Fruit fly (Drosophila melanogaster) whole organism, embryonic: ENCODE results near the gene Atx-1.
A peak's percentile ranks its signal among the peaks of the same experiment; 100 is the strongest.

Experiments used
- BEAF-32 ChIP-seq: fragments of 200-800 bp; sonication (Bioruptor generic); optimal IDR thresholded peaks from 3 replicates; lab custom pipeline; 2017; ENCODE audit warnings: missing biosample characterization, missing genetic modification characterization, mild to moderate bottlenecking, moderate library complexity, missing genetic modification reagents
- Bdp1 ChIP-seq: fragments of 200-800 bp; sonication (Bioruptor generic); optimal IDR thresholded peaks from 3 replicates; lab custom pipeline; 2016; ENCODE audit warnings: missing biosample characterization, missing genetic modification characterization
- CG12299 ChIP-seq: fragments of 200-800 bp; sonication (Bioruptor generic); optimal IDR thresholded peaks from 2 replicates; lab custom pipeline; 2018; ENCODE audit warnings: missing biosample characterization, mild to moderate bottlenecking, missing genetic modification characterization
- CG12942 ChIP-seq: fragments of 200-800 bp; sonication (Bioruptor generic); optimal IDR thresholded peaks from 3 replicates; lab custom pipeline; 2016; ENCODE audit warnings: missing biosample characterization, missing genetic modification characterization
- CG16815 ChIP-seq: fragments of 200-800 bp; sonication (Bioruptor generic); optimal IDR thresholded peaks from 3 replicates; lab custom pipeline; 2017; ENCODE audit warnings: missing biosample characterization, mild to moderate bottlenecking, missing genetic modification characterization
- CG17328 ChIP-seq: fragments of 200-800 bp; sonication (Bioruptor generic); IDR thresholded peaks from 2 replicates; pipeline ENCODE4 v1.3.6; 2022; ENCODE audit warnings: missing biosample characterization, missing genetic modification characterization
- CG1832 ChIP-seq: fragments of 200-800 bp; sonication (Bioruptor generic); optimal IDR thresholded peaks from 2 replicates; lab custom pipeline; 2017; ENCODE audit warnings: missing biosample characterization, mild to moderate bottlenecking, missing genetic modification characterization, inconsistent platforms
- CG2875 ChIP-seq: fragments of 200-800 bp; sonication (Bioruptor generic); optimal IDR thresholded peaks from 2 replicates; lab custom pipeline; 2017; ENCODE audit warnings: missing biosample characterization, mild to moderate bottlenecking, missing genetic modification characterization, missing genetic modification reagents
- CG3407 ChIP-seq: fragments of 200-800 bp; sonication (Bioruptor generic); optimal IDR thresholded peaks from 2 replicates; lab custom pipeline; 2018; ENCODE audit warnings: missing biosample characterization, mild to moderate bottlenecking, missing genetic modification characterization
- CG34224 ChIP-seq: fragments of 200-800 bp; sonication (Bioruptor generic); IDR thresholded peaks from 3 replicates; pipeline ENCODE4 v1.3.6; 2022; ENCODE audit warnings: missing biosample characterization, missing genetic modification characterization; ENCODE audit not compliant: partially characterized antibody
- CG4424 ChIP-seq: fragments of 200-800 bp; sonication (Bioruptor generic); optimal IDR thresholded peaks from 3 replicates; lab custom pipeline; 2016; ENCODE audit warnings: missing biosample characterization, missing genetic modification characterization
- CG4617 ChIP-seq: fragments of 200-800 bp; sonication (Bioruptor generic); optimal IDR thresholded peaks from 3 replicates; lab custom pipeline; 2016; ENCODE audit warnings: missing biosample characterization, missing genetic modification characterization, borderline replicate concordance
- CG6854 ChIP-seq: fragments of 200-800 bp; sonication (Bioruptor generic); optimal IDR thresholded peaks from 3 replicates; lab custom pipeline; 2017; ENCODE audit warnings: missing biosample characterization, mild to moderate bottlenecking, missing genetic modification characterization
- CrebB ChIP-seq: fragments of 200-800 bp; sonication (Bioruptor generic); optimal IDR thresholded peaks from 3 replicates; lab custom pipeline; 2018; ENCODE audit warnings: missing biosample characterization, mild to moderate bottlenecking, missing genetic modification characterization
- Deaf1 ChIP-seq: fragments of 200-800 bp; optimal IDR thresholded peaks from 3 replicates; lab custom pipeline; 2019; ENCODE audit warnings: missing biosample characterization, mild to moderate bottlenecking, missing genetic modification characterization, moderate library complexity
- Dp ChIP-seq: fragments of 200-800 bp; sonication (Bioruptor generic); optimal IDR thresholded peaks from 2 replicates; lab custom pipeline; 2018; ENCODE audit warnings: missing biosample characterization, mild to moderate bottlenecking, missing genetic modification characterization, moderate library complexity
- E2f2 ChIP-seq: fragments of 200-800 bp; sonication (Bioruptor generic); IDR thresholded peaks from 2 replicates; pipeline ENCODE4 v1.3.6; 2022; ENCODE audit warnings: missing biosample characterization, missing genetic modification characterization
- HLHmδ ChIP-seq: fragments of 200-800 bp; sonication (Bioruptor generic); optimal IDR thresholded peaks from 2 replicates; lab custom pipeline; 2018; ENCODE audit warnings: missing biosample characterization, mild to moderate bottlenecking, missing genetic modification characterization, moderate library complexity
- Hand ChIP-seq: fragments of 200-800 bp; sonication (Bioruptor generic); optimal IDR thresholded peaks from 2 replicates; lab custom pipeline; 2017; ENCODE audit warnings: mild to moderate bottlenecking, missing biosample characterization, missing genetic modification reagents, missing genetic modification characterization
- HmgD ChIP-seq: fragments of 200-800 bp; sonication (Bioruptor generic); optimal IDR thresholded peaks from 3 replicates; lab custom pipeline; 2016; ENCODE audit warnings: missing biosample characterization, missing genetic modification characterization
- Kr ChIP-seq: fragments of 200-800 bp; sonication (Bioruptor generic); optimal IDR thresholded peaks from 2 replicates; lab custom pipeline; 2017; ENCODE audit warnings: missing biosample characterization, mild to moderate bottlenecking, missing genetic modification characterization
- Nf-YB ChIP-seq: fragments of 200-800 bp; sonication (Bioruptor generic); optimal IDR thresholded peaks from 3 replicates; lab custom pipeline; 2019; ENCODE audit warnings: missing biosample characterization, mild to moderate bottlenecking, missing genetic modification characterization, moderate library complexity
- Optix ChIP-seq: fragments of 200-800 bp; sonication (Bioruptor generic); IDR thresholded peaks from 3 replicates; pipeline ENCODE4 v1.3.6; 2022; ENCODE audit warnings: missing biosample characterization, missing genetic modification characterization
- Rx ChIP-seq: fragments of 200-800 bp; sonication (Bioruptor generic); IDR thresholded peaks from 2 replicates; pipeline ENCODE4 v1.3.6; 2022; ENCODE audit warnings: missing biosample characterization, missing genetic modification characterization
- Spps ChIP-seq: fragments of 200-800 bp; sonication (Bioruptor generic); optimal IDR thresholded peaks from 2 replicates; lab custom pipeline; 2018; ENCODE audit warnings: missing biosample characterization, mild to moderate bottlenecking, missing genetic modification characterization
- Sry-β ChIP-seq: fragments of 200-800 bp; sonication (Bioruptor generic); optimal IDR thresholded peaks from 2 replicates; lab custom pipeline; 2018; ENCODE audit warnings: missing biosample characterization, mild to moderate bottlenecking, missing genetic modification characterization, moderate library complexity
- al ChIP-seq: fragments of 200-800 bp; sonication (Bioruptor generic); IDR thresholded peaks from 2 replicates; pipeline ENCODE4 v1.3.6; 2022; ENCODE audit warnings: missing biosample characterization, missing genetic modification characterization
- amos ChIP-seq: fragments of 200-800 bp; sonication (Bioruptor generic); IDR thresholded peaks from 2 replicates; pipeline ENCODE4 v1.3.6; 2022; ENCODE audit warnings: missing biosample characterization, missing genetic modification characterization; ENCODE audit not compliant: partially characterized antibody
- bcd ChIP-seq: fragments of 200-800 bp; sonication (Bioruptor generic); optimal IDR thresholded peaks from 2 replicates; lab custom pipeline; 2017; ENCODE audit warnings: missing biosample characterization, mild to moderate bottlenecking, missing genetic modification characterization
- cas ChIP-seq: fragments of 200-800 bp; sonication (Bioruptor generic); IDR thresholded peaks from 2 replicates; pipeline ENCODE4 v1.3.6; 2022; ENCODE audit warnings: missing biosample characterization, missing genetic modification characterization
- caup ChIP-seq: fragments of 200-800 bp; sonication (Bioruptor generic); optimal IDR thresholded peaks from 3 replicates; lab custom pipeline; 2017; ENCODE audit warnings: missing biosample characterization, mild to moderate bottlenecking, missing genetic modification characterization, moderate library complexity; ENCODE audit not compliant: severe bottlenecking
- cg ChIP-seq: fragments of 200-800 bp; sonication (Bioruptor generic); optimal IDR thresholded peaks from 3 replicates; lab custom pipeline; 2019; ENCODE audit warnings: missing biosample characterization, mild to moderate bottlenecking, missing genetic modification characterization, moderate library complexity
- chif ChIP-seq, 2 experiments: fragments of 200-800 bp; sonication (Bioruptor generic); optimal IDR thresholded peaks; 3 replicates each; lab custom pipeline; 2016; ENCODE audit warnings: missing biosample characterization in 2 of 2, missing genetic modification characterization in 2 of 2
- crc ChIP-seq: fragments of 200-800 bp; sonication (Bioruptor generic); optimal IDR thresholded peaks from 2 replicates; lab custom pipeline; 2016; ENCODE audit warnings: missing biosample characterization, missing genetic modification characterization
- dmrt99B ChIP-seq: fragments of 200-800 bp; sonication (Bioruptor generic); optimal IDR thresholded peaks from 2 replicates; lab custom pipeline; 2018; ENCODE audit warnings: missing biosample characterization, mild to moderate bottlenecking, missing genetic modification characterization, moderate library complexity
- eve ChIP-seq, 2 experiments: fragments of >200 bp; optimal IDR thresholded peaks; 2 replicates each; lab custom pipeline; 2017; ENCODE audit warnings: missing biosample characterization in 2 of 2, missing genetic modification characterization in 2 of 2
- fu2 ChIP-seq: fragments of 200-800 bp; sonication (Bioruptor generic); optimal IDR thresholded peaks from 2 replicates; lab custom pipeline; 2016; ENCODE audit warnings: missing biosample characterization, missing genetic modification characterization
- kah ChIP-seq: fragments of 200-800 bp; sonication (Bioruptor generic); optimal IDR thresholded peaks from 2 replicates; lab custom pipeline; 2018; ENCODE audit warnings: missing biosample characterization, mild to moderate bottlenecking, missing genetic modification characterization
- nau ChIP-seq: fragments of 200-800 bp; sonication (Bioruptor generic); optimal IDR thresholded peaks from 3 replicates; lab custom pipeline; 2017; ENCODE audit warnings: missing biosample characterization, mild to moderate bottlenecking, missing genetic modification characterization, missing genetic modification reagents
- pfk ChIP-seq: fragments of 200-800 bp; sonication (Bioruptor generic); optimal IDR thresholded peaks from 2 replicates; lab custom pipeline; 2018; ENCODE audit warnings: missing biosample characterization, mild to moderate bottlenecking, missing genetic modification characterization, moderate library complexity
- phol ChIP-seq: fragments of 200-800 bp; sonication (Bioruptor generic); optimal IDR thresholded peaks from 3 replicates; lab custom pipeline; 2018; ENCODE audit warnings: missing biosample characterization, mild to moderate bottlenecking, missing genetic modification characterization, moderate library complexity
- pum ChIP-seq: fragments of 200-800 bp; sonication (Bioruptor generic); optimal IDR thresholded peaks from 2 replicates; lab custom pipeline; 2016; ENCODE audit warnings: missing biosample characterization, missing genetic modification characterization
- pzg ChIP-seq: fragments of 200-800 bp; sonication (Bioruptor generic); optimal IDR thresholded peaks from 3 replicates; lab custom pipeline; 2018; ENCODE audit warnings: missing biosample characterization, mild to moderate bottlenecking, missing genetic modification characterization, moderate library complexity
- run ChIP-seq: fragments of 200-800 bp; sonication (Bioruptor generic); optimal IDR thresholded peaks from 3 replicates; lab custom pipeline; 2018; ENCODE audit warnings: missing biosample characterization, mild to moderate bottlenecking, missing genetic modification characterization
- sqz ChIP-seq: fragments of 200-800 bp; sonication (Bioruptor generic); optimal IDR thresholded peaks from 3 replicates; lab custom pipeline; 2018; ENCODE audit warnings: missing biosample characterization, mild to moderate bottlenecking, missing genetic modification characterization
- stwl ChIP-seq: fragments of 200-800 bp; sonication (Bioruptor generic); optimal IDR thresholded peaks from 3 replicates; lab custom pipeline; 2018; ENCODE audit warnings: missing biosample characterization, mild to moderate bottlenecking, missing genetic modification characterization, moderate library complexity
- sug ChIP-seq: fragments of 200-800 bp; optimal IDR thresholded peaks from 2 replicates; lab custom pipeline; 2019; ENCODE audit warnings: missing biosample characterization, mild to moderate bottlenecking, missing genetic modification characterization, moderate library complexity
- twi ChIP-seq: fragments of 200-800 bp; optimal IDR thresholded peaks from 2 replicates; lab custom pipeline; 2019; ENCODE audit warnings: missing biosample characterization, mild to moderate bottlenecking, missing genetic modification characterization, moderate library complexity
- vvl ChIP-seq: fragments of 200-800 bp; sonication (Bioruptor generic); IDR thresholded peaks from 2 replicates; pipeline ENCODE4 v1.3.6; 2022; ENCODE audit warnings: missing biosample characterization, missing genetic modification characterization

The Atx-1 gene

dm6 chrX:6856332-6856995, 33.5 kb downstream of the Atx-1 start (continued):
- TF ChIP-seq Nf-YB (GFP tag; lab: Kevin White, UChicago) (peak; percentile 45), pzg (GFP tag; lab: Kevin White, UChicago) (no peak), Optix (GFP tag; lab: Robert Waterston, UW) (no peak), crc (GFP tag; lab: Kevin White, UChicago) (no peak), chif (GFP tag; optimal IDR thresholded peaks at IDR 0.05; lab: Kevin White, UChicago) (no peak), CG12942 (GFP tag; lab: Kevin White, UChicago) (peak; percentile 11), nau (GFP tag; lab: Kevin White, UChicago) (peak; percentile 3), twi (tag; lab: Kevin White, UChicago) (peak; percentile 11), cas (GFP tag; lab: Robert Waterston, UW) (0 out of 2 replicates have a peak, but pooled peaks have one; percentile 45), CG3407 (GFP tag; lab: Kevin White, UChicago) (peak; percentile 19), run (peak; percentile 50), Rx (GFP tag; lab: Robert Waterston, UW) (peak; percentile 50; the same call in 1 of the 2 replicates), CG17328 (peak; percentile 72), phol (tag; lab: Kevin White, UChicago) (peak; percentile 77), eve (GFP tag; optimal IDR thresholded peaks at IDR 0.05; lab: Kevin White, UChicago) (no peak), Dp (GFP tag; lab: Kevin White, UChicago) (no peak), Hand (no peak), CG6854 (GFP tag; lab: Kevin White, UChicago) (peak; percentile 24), Spps (tag; lab: Kevin White, UChicago) (no peak), Kr (GFP tag; lab: Kevin White, UChicago) (no peak), HLHmδ (GFP tag; lab: Kevin White, UChicago) (no peak), BEAF-32 (GFP tag; lab: Kevin White, UChicago) (no peak), al (GFP tag; lab: Robert Waterston, UW) (peak; percentile 70), vvl (GFP tag; lab: Robert Waterston, UW) (peak; percentile 89), CG2875 (GFP tag; lab: Kevin White, UChicago) (peak; percentile 32), dmrt99B (tag; lab: Kevin White, UChicago) (peak; percentile 85), Bdp1 (GFP tag; lab: Kevin White, UChicago) (no peak), bcd (GFP tag; lab: Kevin White, UChicago) (peak; percentile 77), amos (GFP tag; lab: Robert Waterston, UW) (no peak), stwl (tag; lab: Kevin White, UChicago) (no peak), pfk (GFP tag; lab: Kevin White, UChicago) (no peak), Deaf1 (tag; lab: Kevin White, UChicago) (peak; percentile 38), CG4424 (GFP tag; lab: Kevin White, UChicago) (peak; percentile 49), HmgD (GFP tag; lab: Kevin White, UChicago) (no peak), CG1832 (GFP tag; lab: Kevin White, UChicago) (no peak), E2f2 (GFP tag; lab: Robert Waterston, UW) (peak; percentile 49; the same call in 1 of the 2 replicates), CG12299 (tag; lab: Kevin White, UChicago) (peak; percentile 38), CG34224 (GFP tag; lab: Robert Waterston, UW) (no peak), cg (GFP tag; lab: Kevin White, UChicago) (no peak), CrebB (tag; lab: Kevin White, UChicago) (peak; percentile 18), fu2 (peak; percentile 7), caup (GFP tag; lab: Kevin White, UChicago) (peak; percentile 75), CG4617 (no peak), CG16815 (GFP tag; lab: Kevin White, UChicago) (peak; percentile 15), Sry-β (GFP tag; lab: Kevin White, UChicago) (no peak), sug (tag; lab: Kevin White, UChicago) (peak; percentile 10), kah (GFP tag; lab: Kevin White, UChicago) (peak; percentile 29), sqz (GFP tag; lab: Kevin White, UChicago) (no peak), pum (peak; percentile 16)
